Fruit fly (Drosophila melanogaster) whole organism, adult: ENCODE results near the gene cnc.

ENCODE experiments used
- CG11617 ChIP-seq: fragments of 200-800 bp; sonication (Bioruptor generic); optimal IDR thresholded peaks from 2 replicates; lab custom pipeline; 2017; ENCODE audit warnings: mild to moderate bottlenecking, missing biosample characterization, missing genetic modification reagents, missing genetic modification characterization
- CG12768 ChIP-seq: fragments of 200-800 bp; sonication (Bioruptor generic); optimal IDR thresholded peaks from 2 replicates; lab custom pipeline; 2017; ENCODE audit warnings: missing biosample characterization, missing genetic modification characterization, mild to moderate bottlenecking, moderate library complexity, missing genetic modification reagents
- CG14711 ChIP-seq: fragments of 200-800 bp; sonication (Bioruptor generic); optimal IDR thresholded peaks from 2 replicates; lab custom pipeline; 2018; ENCODE audit warnings: missing biosample characterization, mild to moderate bottlenecking, missing genetic modification characterization, moderate library complexity
- CG1620 ChIP-seq: fragments of 200-800 bp; sonication (Bioruptor generic); optimal IDR thresholded peaks from 2 replicates; lab custom pipeline; 2016; ENCODE audit warnings: missing biosample characterization, missing genetic modification characterization
- CG33017 ChIP-seq: fragments of 200-800 bp; sonication (Bioruptor generic); optimal IDR thresholded peaks from 2 replicates; lab custom pipeline; 2018; ENCODE audit warnings: missing biosample characterization, mild to moderate bottlenecking, missing genetic modification characterization, moderate library complexity
- CG7045 ChIP-seq: fragments of 200-800 bp; sonication (Bioruptor generic); optimal IDR thresholded peaks from 2 replicates; lab custom pipeline; 2017; ENCODE audit warnings: missing biosample characterization, mild to moderate bottlenecking, missing genetic modification characterization
- CG7101 ChIP-seq: fragments of 200-800 bp; sonication (Bioruptor generic); optimal IDR thresholded peaks from 2 replicates; lab custom pipeline; 2018; ENCODE audit warnings: missing biosample characterization, mild to moderate bottlenecking, missing genetic modification characterization, moderate library complexity
- Clk ChIP-seq: fragments of 200-800 bp; sonication (Bioruptor generic); optimal IDR thresholded peaks from 2 replicates; lab custom pipeline; 2017; ENCODE audit warnings: missing biosample characterization, missing genetic modification characterization
- Crg-1 ChIP-seq: fragments of 200-800 bp; sonication (Bioruptor generic); optimal IDR thresholded peaks from 2 replicates; lab custom pipeline; 2016; ENCODE audit warnings: missing biosample characterization, missing genetic modification characterization
- Mnt ChIP-seq: fragments of 200-800 bp; sonication (Bioruptor generic); optimal IDR thresholded peaks from 2 replicates; lab custom pipeline; 2016; ENCODE audit warnings: missing biosample characterization, mild to moderate bottlenecking, missing genetic modification characterization
- bab1 ChIP-seq: fragments of 200-800 bp; sonication (Bioruptor generic); optimal IDR thresholded peaks from 3 replicates; lab custom pipeline; 2019; ENCODE audit warnings: missing biosample characterization, mild to moderate bottlenecking, missing genetic modification characterization, moderate library complexity
- cic ChIP-seq: fragments of 200-800 bp; sonication (Bioruptor generic); optimal IDR thresholded peaks from 2 replicates; lab custom pipeline; 2017; ENCODE audit warnings: missing biosample characterization, mild to moderate bottlenecking, missing genetic modification characterization, moderate library complexity
- cnc ChIP-seq, 2 experiments: fragments of >200 bp; optimal IDR thresholded peaks; 2 replicates each; lab custom pipeline; 2017
- kay ChIP-seq: fragments of 200-800 bp; sonication (Bioruptor generic); peaks from one replicate; lab custom pipeline; 2016; ENCODE audit warnings: missing biosample characterization, missing genetic modification characterization, borderline replicate concordance
- ovo ChIP-seq: fragments of 200-800 bp; sonication (Bioruptor generic); optimal IDR thresholded peaks from 2 replicates; lab custom pipeline; 2016; ENCODE audit warnings: missing biosample characterization, missing genetic modification characterization
- pad ChIP-seq: fragments of 200-800 bp; sonication (Bioruptor generic); optimal IDR thresholded peaks from 3 replicates; lab custom pipeline; 2017; ENCODE audit warnings: missing biosample characterization, missing genetic modification characterization, mild to moderate bottlenecking, moderate library complexity, missing genetic modification reagents
- toe ChIP-seq: fragments of 200-800 bp; sonication (Bioruptor generic); optimal IDR thresholded peaks from 2 replicates; lab custom pipeline; 2016; ENCODE audit warnings: missing biosample characterization, missing genetic modification characterization

The cnc gene

DNA sequence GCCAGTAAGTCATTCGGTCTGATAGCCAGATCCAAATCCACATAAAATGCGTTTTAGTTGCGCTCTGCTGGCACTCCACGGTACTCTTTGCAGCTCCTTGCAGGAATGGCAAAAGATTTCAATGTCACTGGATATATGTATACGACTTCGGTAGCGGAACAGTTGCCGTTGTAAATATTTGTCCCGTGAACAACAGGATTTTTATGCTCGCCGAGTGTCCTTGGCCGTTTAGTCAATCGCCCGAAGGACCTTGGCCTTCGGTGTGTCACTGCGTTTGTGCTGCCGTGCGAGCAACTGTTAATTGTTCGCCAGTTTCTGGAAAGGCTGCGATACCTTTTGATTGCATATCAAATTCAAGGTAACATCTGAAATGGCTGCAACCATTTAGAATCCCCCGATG lies 88.1 kb downstream of the cnc start:
- TF ChIP-seq Crg-1 (no peak), kay (GFP tag; lab: Kevin White, UChicago) (no peak), CG33017 (tag; lab: Kevin White, UChicago) (no peak), cnc (optimal IDR thresholded peaks at IDR 0.05; lab: Kevin White, UChicago) (no peak), Mnt (GFP tag; lab: Kevin White, UChicago) (no peak), CG14711 (tag; lab: Kevin White, UChicago) (no peak), cic (GFP tag; lab: Kevin White, UChicago) (no peak), CG12768 (GFP tag; lab: Kevin White, UChicago) (no peak), CG7045 (no peak), CG7101 (no peak), toe (no peak), CG1620 (no peak), pad (GFP tag; lab: Kevin White, UChicago) (no peak), Clk (GFP tag; lab: Kevin White, UChicago) (no peak), bab1 (no peak), CG11617 (GFP tag; lab: Kevin White, UChicago) (no peak), ovo (GFP tag; lab: Kevin White, UChicago) (no peak)
